Fruit fly (Drosophila melanogaster) Kc167 (cell line): Measurements from ENCODE around the gene Tbc1d22.

ENCODE experiments used
- Myc ChIP-seq: fragments of >200 bp; optimal IDR thresholded peaks from 2 replicates; lab custom pipeline; 2017; ENCODE audit warnings: missing external identifiers
- psq ChIP-seq: fragments of >200 bp; optimal IDR thresholded peaks from 2 replicates; lab custom pipeline; 2017; ENCODE audit warnings: missing external identifiers

DNA sequence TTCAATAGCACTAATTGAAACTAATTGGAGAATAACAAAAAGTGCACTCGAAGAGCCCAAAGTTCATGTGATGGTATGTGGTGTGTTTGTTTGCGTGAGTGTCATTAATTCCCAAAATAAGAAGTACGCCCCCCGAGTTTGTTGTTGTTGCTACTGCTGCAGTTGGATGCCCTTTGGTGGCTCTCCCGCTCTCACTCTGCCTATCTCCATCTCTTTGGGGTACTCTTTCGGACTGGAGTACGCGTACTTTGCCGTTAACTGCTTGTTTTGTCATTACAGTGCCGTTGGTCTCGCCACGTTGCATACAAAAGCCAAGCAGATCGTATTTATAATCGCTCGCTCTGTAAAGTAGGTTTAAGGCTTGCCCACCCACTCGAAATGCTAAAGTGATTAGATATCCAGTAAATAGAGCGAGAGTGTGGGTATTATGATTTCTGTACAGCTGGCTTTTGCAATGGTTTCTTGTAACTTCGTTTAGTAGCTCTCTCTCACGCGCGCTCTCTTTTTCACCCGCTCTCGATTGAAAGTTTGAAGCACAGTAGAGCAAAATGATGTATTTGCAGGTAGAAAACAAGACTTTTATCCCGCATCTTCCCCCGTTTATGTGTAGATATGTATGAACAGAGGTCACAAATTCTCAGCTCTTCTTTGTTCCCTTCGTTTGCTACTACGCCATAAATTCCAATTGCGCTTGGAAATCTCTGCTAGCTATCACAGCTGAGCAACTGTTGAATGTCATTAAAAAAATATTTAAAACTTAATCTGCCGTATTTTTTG lies 10.2 kb downstream of the Tbc1d22 start:
- TF ChIP-seq Myc (lab: Kevin White, UChicago) (no peak), psq (lab: Kevin White, UChicago) (no peak)
